Fruit fly (Drosophila melanogaster) whole organism, prepupa: ENCODE results near the gene CG31528.

Experiments
- Blimp-1 ChIP-seq: fragments of 200-800 bp; sonication (Bioruptor generic); optimal IDR thresholded peaks from 3 replicates; lab custom pipeline; 2017; ENCODE audit warnings: missing biosample characterization, missing genetic modification characterization, mild to moderate bottlenecking, moderate library complexity, missing genetic modification reagents
- CG10631 ChIP-seq: fragments of 200-800 bp; sonication (Bioruptor generic); optimal IDR thresholded peaks from 2 replicates; lab custom pipeline; 2016; ENCODE audit warnings: missing biosample characterization, missing genetic modification characterization
- CG11294 ChIP-seq: fragments of 200-800 bp; sonication (Bioruptor generic); IDR thresholded peaks from 2 replicates; pipeline ENCODE4 v1.3.6; 2022; ENCODE audit warnings: missing biosample characterization, missing genetic modification characterization
- CG11762 ChIP-seq: fragments of 200-800 bp; sonication (Bioruptor generic); optimal IDR thresholded peaks from 3 replicates; lab custom pipeline; 2016; ENCODE audit warnings: missing biosample characterization, missing genetic modification characterization; ENCODE audit not compliant: insufficient read depth
- CG15336 ChIP-seq: fragments of 200-800 bp; sonication (Bioruptor generic); IDR thresholded peaks from 2 replicates; pipeline ENCODE4 v1.3.6; 2022; ENCODE audit warnings: missing biosample characterization, missing genetic modification characterization
- CG1621 ChIP-seq: fragments of 200-800 bp; sonication (Bioruptor generic); optimal IDR thresholded peaks from 3 replicates; lab custom pipeline; 2018; ENCODE audit warnings: missing biosample characterization, mild to moderate bottlenecking, missing genetic modification characterization
- CG3032 ChIP-seq: fragments of 200-800 bp; optimal IDR thresholded peaks from 2 replicates; lab custom pipeline; 2019; ENCODE audit warnings: missing biosample characterization, mild to moderate bottlenecking, missing genetic modification characterization, moderate library complexity
- CG31627 ChIP-seq: fragments of 200-800 bp; sonication (Bioruptor generic); optimal IDR thresholded peaks from 3 replicates; lab custom pipeline; 2016; ENCODE audit warnings: missing biosample characterization, missing genetic modification characterization
- CG32006 ChIP-seq: fragments of 200-800 bp; sonication (Bioruptor generic); optimal IDR thresholded peaks from 3 replicates; lab custom pipeline; 2017; ENCODE audit warnings: missing biosample characterization, mild to moderate bottlenecking, missing genetic modification characterization
- CG34406 ChIP-seq: fragments of 200-800 bp; sonication (Bioruptor generic); optimal IDR thresholded peaks from 3 replicates; lab custom pipeline; 2016; ENCODE audit warnings: missing biosample characterization, missing genetic modification characterization
- CG3919 ChIP-seq: fragments of 200-800 bp; sonication (Bioruptor generic); optimal IDR thresholded peaks from 3 replicates; lab custom pipeline; 2016; ENCODE audit warnings: missing biosample characterization, missing genetic modification characterization
- CG4318 ChIP-seq: fragments of 200-800 bp; sonication (Bioruptor generic); optimal IDR thresholded peaks from 3 replicates; lab custom pipeline; 2017; ENCODE audit warnings: missing biosample characterization, mild to moderate bottlenecking, missing genetic modification characterization
- CG6276 ChIP-seq: fragments of 200-800 bp; sonication (Bioruptor generic); optimal IDR thresholded peaks from 2 replicates; lab custom pipeline; 2017; ENCODE audit warnings: missing biosample characterization, mild to moderate bottlenecking, missing genetic modification characterization
- CG6792 ChIP-seq: fragments of 200-800 bp; sonication (Bioruptor generic); optimal IDR thresholded peaks from 3 replicates; lab custom pipeline; 2016; ENCODE audit warnings: missing biosample characterization, missing genetic modification characterization
- CG6808 ChIP-seq: fragments of 200-800 bp; sonication (Bioruptor generic); optimal IDR thresholded peaks from 3 replicates; lab custom pipeline; 2017; ENCODE audit warnings: missing biosample characterization, missing genetic modification characterization, mild to moderate bottlenecking, moderate library complexity, missing genetic modification reagents
- CG7368 ChIP-seq: fragments of 200-800 bp; sonication (Bioruptor generic); optimal IDR thresholded peaks from 3 replicates; lab custom pipeline; 2016; ENCODE audit warnings: missing biosample characterization, missing genetic modification characterization
- CG8319 ChIP-seq: fragments of 200-800 bp; sonication (Bioruptor generic); optimal IDR thresholded peaks from 3 replicates; lab custom pipeline; 2016; ENCODE audit warnings: missing biosample characterization, missing genetic modification characterization
- Eip78C ChIP-seq: fragments of 200-800 bp; sonication (Bioruptor generic); peaks from one replicate; lab custom pipeline; 2016; ENCODE audit warnings: missing biosample characterization, missing genetic modification characterization
- Eip93F ChIP-seq: fragments of 200-800 bp; sonication (Bioruptor generic); optimal IDR thresholded peaks from 2 replicates; lab custom pipeline; 2016; ENCODE audit warnings: missing biosample characterization, mild to moderate bottlenecking, missing genetic modification characterization
- Ets21C ChIP-seq: fragments of 200-800 bp; sonication (Bioruptor generic); optimal IDR thresholded peaks from 3 replicates; lab custom pipeline; 2016; ENCODE audit warnings: missing biosample characterization, missing genetic modification characterization
- Gug ChIP-seq: fragments of 200-800 bp; sonication (Bioruptor generic); IDR thresholded peaks from 2 replicates; pipeline ENCODE4 v1.3.6; 2022; ENCODE audit warnings: missing biosample characterization, missing genetic modification characterization
- Hr38 ChIP-seq: sonication (Bioruptor generic); optimal IDR thresholded peaks from 2 replicates; lab custom pipeline; 2016; ENCODE audit warnings: missing biosample characterization, missing genetic modification characterization
- Hr39 ChIP-seq: fragments of 200-800 bp; sonication (Bioruptor generic); optimal IDR thresholded peaks from 2 replicates; lab custom pipeline; 2016; ENCODE audit warnings: missing biosample characterization, missing genetic modification characterization
- Hr4 ChIP-seq: fragments of 200-800 bp; sonication (Bioruptor generic); optimal IDR thresholded peaks from 3 replicates; lab custom pipeline; 2016; ENCODE audit warnings: missing biosample characterization, missing genetic modification characterization
- Met ChIP-seq: fragments of 200-800 bp; sonication (Bioruptor generic); optimal IDR thresholded peaks from 3 replicates; lab custom pipeline; 2016; ENCODE audit warnings: missing biosample characterization, missing genetic modification characterization
- OdsH ChIP-seq: fragments of 200-800 bp; sonication (Bioruptor generic); optimal IDR thresholded peaks from 3 replicates; lab custom pipeline; 2016; ENCODE audit warnings: missing biosample characterization, missing genetic modification characterization
- Sox102F ChIP-seq: fragments of 200-800 bp; sonication (Bioruptor generic); optimal IDR thresholded peaks from 2 replicates; lab custom pipeline; 2016; ENCODE audit warnings: missing biosample characterization, mild to moderate bottlenecking, missing genetic modification characterization
- Sox14 ChIP-seq: fragments of 200-800 bp; sonication (Bioruptor generic); optimal IDR thresholded peaks from 3 replicates; lab custom pipeline; 2016; ENCODE audit warnings: missing biosample characterization, missing genetic modification characterization
- Sox15 ChIP-seq: fragments of 200-800 bp; sonication (Bioruptor generic); optimal IDR thresholded peaks from 3 replicates; lab custom pipeline; 2016; ENCODE audit warnings: missing biosample characterization, missing genetic modification characterization
- achi ChIP-seq: fragments of 200-800 bp; sonication (Bioruptor generic); optimal IDR thresholded peaks from 3 replicates; lab custom pipeline; 2016; ENCODE audit warnings: missing biosample characterization, missing genetic modification characterization
- acj6 ChIP-seq: fragments of 200-800 bp; sonication (Bioruptor generic); optimal IDR thresholded peaks from 3 replicates; lab custom pipeline; 2016; ENCODE audit warnings: missing biosample characterization, missing genetic modification characterization
- cyc ChIP-seq: fragments of 200-800 bp; sonication (Bioruptor generic); optimal IDR thresholded peaks from 3 replicates; lab custom pipeline; 2016; ENCODE audit warnings: missing biosample characterization, missing genetic modification characterization
- dac ChIP-seq: fragments of 200-800 bp; sonication (Bioruptor generic); optimal IDR thresholded peaks from 2 replicates; lab custom pipeline; 2017; ENCODE audit warnings: missing biosample characterization, mild to moderate bottlenecking, missing genetic modification characterization
- dsx ChIP-seq: fragments of 200-800 bp; optimal IDR thresholded peaks from 3 replicates; lab custom pipeline; 2019; ENCODE audit warnings: missing biosample characterization, mild to moderate bottlenecking, missing genetic modification characterization, moderate library complexity; ENCODE audit not compliant: poor library complexity, severe bottlenecking
- fd59A ChIP-seq: fragments of 200-800 bp; sonication (Bioruptor generic); optimal IDR thresholded peaks from 2 replicates; lab custom pipeline; 2017; ENCODE audit warnings: missing biosample characterization, mild to moderate bottlenecking, missing genetic modification characterization, missing genetic modification reagents
- fd85E ChIP-seq: fragments of 200-800 bp; sonication (Bioruptor generic); optimal IDR thresholded peaks from 3 replicates; lab custom pipeline; 2016; ENCODE audit warnings: missing biosample characterization, missing genetic modification characterization
- fkh ChIP-seq: fragments of 200-800 bp; sonication (Bioruptor generic); optimal IDR thresholded peaks from 3 replicates; lab custom pipeline; 2017; ENCODE audit warnings: missing biosample characterization, mild to moderate bottlenecking, missing genetic modification characterization, moderate library complexity
- net ChIP-seq: fragments of 200-800 bp; sonication (Bioruptor generic); optimal IDR thresholded peaks from 3 replicates; lab custom pipeline; 2016; ENCODE audit warnings: missing biosample characterization, missing genetic modification characterization
- salr ChIP-seq, 2 experiments: fragments of 200-800 bp; sonication (Bioruptor generic); optimal IDR thresholded peaks; 3 replicates each; lab custom pipeline; 2016 to 2018; ENCODE audit warnings: missing biosample characterization in 2 of 2, missing genetic modification characterization in 2 of 2, mild to moderate bottlenecking in 1 of 2
- svp ChIP-seq: fragments of 200-800 bp; sonication (Bioruptor generic); peaks from one replicate; lab custom pipeline; 2016; ENCODE audit warnings: missing biosample characterization, missing genetic modification characterization
- vri ChIP-seq: fragments of 200-800 bp; sonication (Bioruptor generic); optimal IDR thresholded peaks from 3 replicates; lab custom pipeline; 2016; ENCODE audit warnings: missing biosample characterization, mild to moderate bottlenecking, missing genetic modification characterization

Gene CG31528

dm6 chr3R:4394654-4395581, 21.3 kb upstream of the CG31528 start (continued):
- TF ChIP-seq vri: peak; percentile 97
- no peak for TF ChIP-seq Hr38 (GFP tag; lab: Kevin White, UChicago)
- TF ChIP-seq CG10631 (GFP tag; lab: Kevin White, UChicago): peak; percentile 85
- TF ChIP-seq Met (GFP tag; lab: Kevin White, UChicago): peak; percentile 94
- TF ChIP-seq Sox102F (GFP tag; lab: Kevin White, UChicago): peak; percentile 96
- TF ChIP-seq CG6276: peak; percentile 95
- peak; percentile 90 for TF ChIP-seq CG1621 (tag; lab: Kevin White, UChicago)
- TF ChIP-seq CG31627 (GFP tag; lab: Kevin White, UChicago): peak; percentile 95
- TF ChIP-seq Hr4 (GFP tag; lab: Kevin White, UChicago): peak; percentile 97
- TF ChIP-seq Eip78C (GFP tag; lab: Kevin White, UChicago): peak; percentile 99
- TF ChIP-seq achi: peak; percentile 93
- TF ChIP-seq Hr39: peak; percentile 96
- TF ChIP-seq Blimp-1 (GFP tag; lab: Kevin White, UChicago): peak; percentile 61
- TF ChIP-seq OdsH (GFP tag; lab: Kevin White, UChicago): peak; percentile 95
- peak; percentile 65 for TF ChIP-seq CG6808 (GFP tag; lab: Kevin White, UChicago)
- TF ChIP-seq CG34406 (GFP tag; lab: Kevin White, UChicago): peak; percentile 94
- TF ChIP-seq CG32006 (GFP tag; lab: Kevin White, UChicago): peak; percentile 97
- TF ChIP-seq fd85E (GFP tag; lab: Kevin White, UChicago): peak; percentile 83
- peak; percentile 87 for TF ChIP-seq CG11762 (GFP tag; lab: Kevin White, UChicago)
- TF ChIP-seq CG15336 (GFP tag; lab: Robert Waterston, UW): peak; percentile 97
- TF ChIP-seq Sox14 (GFP tag; lab: Kevin White, UChicago): peak; percentile 97
- peak; percentile 87 for TF ChIP-seq Ets21C (GFP tag; lab: Kevin White, UChicago)
- peak; percentile 93 for TF ChIP-seq CG6792 (GFP tag; lab: Kevin White, UChicago)
- peak; percentile 92 for TF ChIP-seq CG7368 (GFP tag; lab: Kevin White, UChicago)
- TF ChIP-seq Gug: peak; percentile 93
- peak; percentile 95 for TF ChIP-seq cyc
- TF ChIP-seq CG4318 (GFP tag; lab: Kevin White, UChicago): peak; percentile 93
- peak; percentile 94 for TF ChIP-seq net (GFP tag; lab: Kevin White, UChicago)
- peak; percentile 94 for TF ChIP-seq acj6 (GFP tag; lab: Kevin White, UChicago)
- TF ChIP-seq salr (GFP tag; optimal IDR thresholded peaks at IDR 0.05; lab: Kevin White, UChicago): peak; percentile 86 to 89
- peak; percentile 92; the same call in 1 of the 2 replicates for TF ChIP-seq CG11294 (GFP tag; lab: Robert Waterston, UW)
- peak; percentile 96 for TF ChIP-seq CG3919 (GFP tag; lab: Kevin White, UChicago)
- TF ChIP-seq dac: peak; percentile 95
- peak; percentile 86 for TF ChIP-seq CG3032 (tag; lab: Kevin White, UChicago)
- peak; percentile 80 for TF ChIP-seq fd59A
- TF ChIP-seq Eip93F: peak; percentile 93
- TF ChIP-seq svp: peak; percentile 98
- TF ChIP-seq, all 60 proteins: peak for 59

dm6 chr3R:4397403-4398079, 18.7 kb upstream of the CG31528 start, which contains the start of gene CG9855:
Gene CG9855 (minus strand): TSS chr3R:4397875.
- TF ChIP-seq CG3919 (GFP tag; lab: Kevin White, UChicago) (no peak), Met (GFP tag; lab: Kevin White, UChicago) (no peak), CG8319 (GFP tag; lab: Kevin White, UChicago) (no peak), dac (no peak), Eip78C (GFP tag; lab: Kevin White, UChicago) (peak; percentile 73), Sox15 (no peak), Blimp-1 (GFP tag; lab: Kevin White, UChicago) (peak; percentile 10), CG32006 (GFP tag; lab: Kevin White, UChicago) (no peak), CG4318 (GFP tag; lab: Kevin White, UChicago) (no peak), achi (no peak), Sox14 (GFP tag; lab: Kevin White, UChicago) (peak; percentile 14), CG10631 (GFP tag; lab: Kevin White, UChicago) (no peak), dsx (GFP tag; lab: Kevin White, UChicago) (peak; percentile 86), fkh (no peak)
